Worm (Caenorhabditis elegans) whole organism, L2 larva: ENCODE data around the gene W04G3.13.

Source experiments
- C34F6.9 ChIP-seq: fragments of 150-350 bp; optimal IDR thresholded peaks from 2 replicates; lab custom pipeline; 2014; ENCODE audit warnings: missing biosample characterization, missing genetic modification characterization
- F13H6.1 ChIP-seq: sonication (generic microtip); optimal IDR thresholded peaks from 2 replicates; lab custom pipeline; 2016; ENCODE audit warnings: missing genetic modification characterization, missing compliant biosample characterization
- ZK546.5 ChIP-seq: sonication (generic microtip); optimal IDR thresholded peaks from 2 replicates; lab custom pipeline; 2017; ENCODE audit warnings: missing biosample characterization, missing genetic modification characterization
- alr-1 ChIP-seq: fragments of 150-350 bp; optimal IDR thresholded peaks from 2 replicates; lab custom pipeline; 2014; ENCODE audit warnings: missing biosample characterization, missing genetic modification characterization
- aly-2 ChIP-seq: fragments of 150-350 bp; optimal IDR thresholded peaks from 2 replicates; lab custom pipeline; 2014; ENCODE audit warnings: missing biosample characterization, missing genetic modification characterization
- blmp-1 ChIP-seq: sonication (generic microtip); optimal IDR thresholded peaks from 2 replicates; lab custom pipeline; 2017; ENCODE audit warnings: missing genetic modification characterization, mild to moderate bottlenecking, missing compliant biosample characterization, antibody characterized with exemption, moderate library complexity; ENCODE audit not compliant: insufficient read depth
- dmd-4 ChIP-seq: sonication (generic microtip); optimal IDR thresholded peaks from 2 replicates; lab custom pipeline; 2017; ENCODE audit warnings: missing biosample characterization, missing genetic modification characterization
- egl-27 ChIP-seq: sonication (generic microtip); optimal IDR thresholded peaks from 3 replicates; lab custom pipeline; 2017; ENCODE audit warnings: missing biosample characterization, missing genetic modification reagents, missing genetic modification characterization
- elt-1 ChIP-seq: fragments of 150-350 bp; optimal IDR thresholded peaks from 2 replicates; lab custom pipeline; 2014; ENCODE audit warnings: missing biosample characterization, missing genetic modification characterization
- elt-3 ChIP-seq: sonication (generic microtip); optimal IDR thresholded peaks from 2 replicates; lab custom pipeline; 2017; ENCODE audit warnings: missing biosample characterization, missing genetic modification characterization
- fos-1 ChIP-seq: fragments of 150-350 bp; optimal IDR thresholded peaks from 2 replicates; lab custom pipeline; 2014; ENCODE audit warnings: missing biosample characterization, missing genetic modification characterization
- gmeb-1 ChIP-seq: fragments of 150-350 bp; optimal IDR thresholded peaks from 2 replicates; lab custom pipeline; 2014; ENCODE audit warnings: missing biosample characterization, missing genetic modification characterization
- lin-13 ChIP-seq: fragments of 150-350 bp; optimal IDR thresholded peaks from 2 replicates; lab custom pipeline; 2014; ENCODE audit warnings: missing biosample characterization, missing genetic modification reagents, missing genetic modification characterization
- lin-39 ChIP-seq: fragments of 150-350 bp; optimal IDR thresholded peaks from 2 replicates; lab custom pipeline; 2014; ENCODE audit warnings: missing biosample characterization, missing genetic modification reagents, missing genetic modification characterization
- lsy-2 ChIP-seq, 2 experiments: fragments of 150-350 bp in 1 of 2; sonication (generic microtip) in 1 of 2; optimal IDR thresholded peaks; 2 replicates each; lab custom pipeline; 2014 to 2017; ENCODE audit warnings: missing biosample characterization in 2 of 2, missing genetic modification characterization in 2 of 2
- mbf-1 ChIP-seq: sonication (generic microtip); optimal IDR thresholded peaks from 2 replicates; lab custom pipeline; 2017; ENCODE audit warnings: missing biosample characterization, missing genetic modification characterization
- nhr-10 ChIP-seq: sonication (generic microtip); optimal IDR thresholded peaks from 2 replicates; lab custom pipeline; 2017; ENCODE audit warnings: missing biosample characterization, missing genetic modification characterization
- nhr-11 ChIP-seq: fragments of 150-350 bp; optimal IDR thresholded peaks from 2 replicates; lab custom pipeline; 2014; ENCODE audit warnings: missing biosample characterization, missing genetic modification characterization
- nhr-129 ChIP-seq: fragments of 150-350 bp; optimal IDR thresholded peaks from 2 replicates; lab custom pipeline; 2014; ENCODE audit warnings: missing biosample characterization, missing genetic modification characterization
- nhr-237 ChIP-seq: fragments of 150-350 bp; optimal IDR thresholded peaks from 2 replicates; lab custom pipeline; 2014; ENCODE audit warnings: missing biosample characterization, missing genetic modification characterization
- nhr-25 ChIP-seq: fragments of 150-350 bp; sonication (generic microtip); optimal IDR thresholded peaks from 3 replicates; lab custom pipeline; 2014; ENCODE audit warnings: missing biosample characterization, missing genetic modification characterization
- nhr-6 ChIP-seq: fragments of 150-350 bp; optimal IDR thresholded peaks from 2 replicates; lab custom pipeline; 2014; ENCODE audit warnings: missing biosample characterization, missing genetic modification characterization
- nhr-77 ChIP-seq: fragments of 150-350 bp; optimal IDR thresholded peaks from 2 replicates; lab custom pipeline; 2014; ENCODE audit warnings: missing biosample characterization, missing genetic modification characterization
- peb-1 ChIP-seq: fragments of 150-350 bp; optimal IDR thresholded peaks from 2 replicates; lab custom pipeline; 2014; ENCODE audit warnings: missing biosample characterization, missing genetic modification characterization
- sem-4 ChIP-seq: fragments of 150-350 bp; optimal IDR thresholded peaks from 2 replicates; lab custom pipeline; 2014; ENCODE audit warnings: missing biosample characterization, missing genetic modification reagents, missing genetic modification characterization
- skn-1 ChIP-seq: sonication (generic microtip); optimal IDR thresholded peaks from 2 replicates; lab custom pipeline; 2017; ENCODE audit warnings: missing biosample characterization, missing genetic modification characterization
- sma-3 ChIP-seq: sonication (generic microtip); optimal IDR thresholded peaks from 2 replicates; lab custom pipeline; 2016; ENCODE audit warnings: missing genetic modification reagents, missing genetic modification characterization, missing compliant biosample characterization
- sma-9 ChIP-seq, 2 experiments: fragments of 150-350 bp in 1 of 2; sonication (generic microtip) in 1 of 2; optimal IDR thresholded peaks; 2 replicates each; lab custom pipeline; 2014 to 2016; ENCODE audit warnings: missing genetic modification characterization in 2 of 2, mild to moderate bottlenecking in 1 of 2, missing biosample characterization in 1 of 2, missing compliant biosample characterization in 1 of 2, missing genetic modification reagents in 1 of 2, moderate library complexity in 1 of 2
- snpc-4 ChIP-seq: fragments of 150-350 bp; optimal IDR thresholded peaks from 2 replicates; lab custom pipeline; 2014; ENCODE audit warnings: missing biosample characterization, missing genetic modification characterization
- unc-55 ChIP-seq: fragments of 150-350 bp; sonication (generic microtip); optimal IDR thresholded peaks from 3 replicates; lab custom pipeline; 2014; ENCODE audit warnings: missing biosample characterization, missing genetic modification reagents, missing genetic modification characterization
- unc-62 ChIP-seq: fragments of 150-350 bp; optimal IDR thresholded peaks from 2 replicates; lab custom pipeline; 2014; ENCODE audit warnings: missing biosample characterization, missing genetic modification reagents, missing genetic modification characterization
- zag-1 ChIP-seq: fragments of 150-350 bp; optimal IDR thresholded peaks from 2 replicates; lab custom pipeline; 2014; ENCODE audit warnings: missing biosample characterization, missing genetic modification characterization
- ztf-1 ChIP-seq: fragments of 200-800 bp; sonication (Bioruptor generic); conservative IDR thresholded peaks from 2 replicates; pipeline ENCODE4 v1.3.6; 2022; ENCODE audit warnings: missing genetic modification characterization, missing compliant biosample characterization
- ztf-11 ChIP-seq: sonication (generic microtip); optimal IDR thresholded peaks from 2 replicates; lab custom pipeline; 2017; ENCODE audit warnings: missing biosample characterization, missing genetic modification characterization
- ztf-4 ChIP-seq: fragments of 150-350 bp; optimal IDR thresholded peaks from 2 replicates; lab custom pipeline; 2014; ENCODE audit warnings: missing biosample characterization, missing genetic modification characterization

Gene W04G3.13

ce11 chrX:11079667-11080066, at the start of gene W04G3.13:
Gene W04G3.13 (minus strand): TSS chrX:11079767.
- TF ChIP-seq unc-62 (GFP tag; lab: Kevin White, UChicago) (no peak), nhr-6 (tag; lab: Kevin White, UChicago) (no peak), nhr-10 (tag; lab: Kevin White, UChicago) (no peak), aly-2 (tag; lab: Kevin White, UChicago) (no peak), nhr-77 (no peak), sem-4 (tag; lab: Kevin White, UChicago) (no peak), nhr-129 (tag; lab: Kevin White, UChicago) (no peak)

ce11 chrX:11126259-11126658, 46.7 kb upstream of the W04G3.13 start:
- TF ChIP-seq nhr-25 (tag; lab: Kevin White, UChicago) (no peak), lin-39 (tag; lab: Kevin White, UChicago) (no peak), F13H6.1 (tag; lab: Kevin White, UChicago) (no peak), zag-1 (tag; lab: Kevin White, UChicago) (no peak), nhr-77 (no peak), nhr-11 (tag; lab: Kevin White, UChicago) (no peak), alr-1 (tag; lab: Kevin White, UChicago) (no peak), peb-1 (no peak), sma-9 (GFP tag; optimal IDR thresholded peaks at IDR 0.05; lab: Kevin White, UChicago) (no peak), sma-9 (tag; optimal IDR thresholded peaks at IDR 0.05; lab: Kevin White, UChicago) (no peak), egl-27 (tag; lab: Kevin White, UChicago) (no peak)

DNA sequence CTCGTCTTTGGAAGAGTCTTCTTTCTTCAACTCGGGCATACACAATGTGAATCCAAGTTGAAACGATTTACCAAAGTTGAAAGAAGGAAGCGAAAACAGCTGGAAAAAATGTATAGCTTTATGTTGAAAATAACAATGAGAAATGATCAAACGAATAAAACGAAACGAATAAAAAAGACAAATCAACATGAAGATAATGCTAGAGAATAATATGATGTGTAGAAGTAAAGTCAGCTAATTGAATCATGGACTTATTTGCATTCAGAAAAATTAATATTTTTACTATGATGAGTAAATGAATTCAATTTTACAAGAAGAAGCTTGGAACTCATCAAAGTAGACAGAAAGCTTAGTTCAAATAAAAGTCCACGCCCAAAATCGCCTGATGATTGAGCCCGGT, 46.0 kb upstream of the W04G3.13 start, which contains the start of gene alr-1:
alr-1 (minus strand) TSS at position 101 of the 400 bp plus-strand sequence.
- TF ChIP-seq sem-4 (tag; lab: Kevin White, UChicago) (no peak), ztf-11 (tag; lab: Kevin White, UChicago) (no peak), aly-2 (tag; lab: Kevin White, UChicago) (no peak), elt-3 (no peak)

ce11 chrX:11123998-11124397, 44.4 kb upstream of the W04G3.13 start:
- TF ChIP-seq snpc-4 (tag; lab: Kevin White, UChicago), result no peak
- no peak for TF ChIP-seq nhr-237 (tag; lab: Kevin White, UChicago)
- TF ChIP-seq sma-3 (GFP tag; lab: Kevin White, UChicago), result no peak
- no peak for TF ChIP-seq mbf-1 (tag; lab: Kevin White, UChicago)
- no peak for TF ChIP-seq gmeb-1 (tag; lab: Kevin White, UChicago)
- TF ChIP-seq C34F6.9, result no peak
- TF ChIP-seq alr-1 (tag; lab: Kevin White, UChicago), result no peak
- TF ChIP-seq nhr-6 (tag; lab: Kevin White, UChicago), result no peak
- TF ChIP-seq elt-3, result no peak
- no peak for TF ChIP-seq ZK546.5 (tag; lab: Kevin White, UChicago)
- no peak for TF ChIP-seq nhr-25 (tag; lab: Kevin White, UChicago)
- TF ChIP-seq skn-1 (tag; lab: Kevin White, UChicago), result no peak
- no peak for TF ChIP-seq peb-1
- TF ChIP-seq elt-1, result no peak
- TF ChIP-seq lin-39 (tag; lab: Kevin White, UChicago), result no peak
- TF ChIP-seq ztf-4 (tag; lab: Kevin White, UChicago), result no peak
- no peak for TF ChIP-seq dmd-4 (tag; lab: Kevin White, UChicago)
- TF ChIP-seq ztf-1 (GFP tag; lab: Robert Waterston, UW), result no peak
- TF ChIP-seq, all 48 proteins: peak for 0

- TF ChIP-seq nhr-129 (tag; lab: Kevin White, UChicago) (no peak), mbf-1 (tag; lab: Kevin White, UChicago) (no peak), nhr-11 (tag; lab: Kevin White, UChicago) (no peak), lin-39 (tag; lab: Kevin White, UChicago) (no peak), lsy-2 (tag; optimal IDR thresholded peaks at IDR 0.05; lab: Kevin White, UChicago) (no peak), lin-13 (GFP tag; lab: Kevin White, UChicago) (no peak), fos-1 (tag; lab: Kevin White, UChicago) (no peak), gmeb-1 (tag; lab: Kevin White, UChicago) (no peak), blmp-1 (tag; lab: Kevin White, UChicago) (no peak), unc-55 (no peak), alr-1 (tag; lab: Kevin White, UChicago) (no peak), peb-1 (no peak), ztf-11 (tag; lab: Kevin White, UChicago) (no peak), snpc-4 (tag; lab: Kevin White, UChicago) (no peak)
Observed at ce11 chrX:11122412-11122811, 42.8 kb upstream of the W04G3.13 start.
